Worm (Caenorhabditis elegans) whole organism, midembryonic: ENCODE measurements around the gene cdr-2.

ENCODE experiments used
- T22C8.4 ChIP-seq: fragments of 200-800 bp; sonication (Bioruptor generic); IDR thresholded peaks from 2 replicates; pipeline ENCODE4 v1.3.6; 2022; ENCODE audit warnings: missing genetic modification characterization, missing compliant biosample characterization
- cog-1 ChIP-seq: sonication (generic microtip); optimal IDR thresholded peaks from 2 replicates; lab custom pipeline; 2016; ENCODE audit warnings: missing genetic modification characterization, missing compliant biosample characterization
- flt-1 ChIP-seq: fragments of 200-800 bp; sonication (Bioruptor generic); IDR thresholded peaks from 2 replicates; pipeline ENCODE4 v1.3.6; 2022; ENCODE audit warnings: missing genetic modification characterization, missing compliant biosample characterization
- klf-2 ChIP-seq: fragments of 200-800 bp; sonication (Bioruptor generic); conservative IDR thresholded peaks from 2 replicates; pipeline ENCODE4 v1.3.6; 2022; ENCODE audit warnings: missing genetic modification reagents, missing genetic modification characterization, missing compliant biosample characterization
- med-1 ChIP-seq: sonication (generic microtip); optimal IDR thresholded peaks from 2 replicates; lab custom pipeline; 2017; ENCODE audit warnings: missing genetic modification characterization, mild to moderate bottlenecking, missing compliant biosample characterization, antibody characterized with exemption, missing genetic modification reagents; ENCODE audit not compliant: insufficient read depth
- ref-1 ChIP-seq: fragments of 200-800 bp; sonication (Bioruptor generic); conservative IDR thresholded peaks from 2 replicates; pipeline ENCODE4 v1.3.6; 2022; ENCODE audit warnings: missing genetic modification reagents, missing genetic modification characterization, missing compliant biosample characterization
- tab-1 ChIP-seq: fragments of 200-800 bp; sonication (Bioruptor generic); IDR thresholded peaks from 2 replicates; pipeline ENCODE4 v1.3.6; 2022; ENCODE audit warnings: missing genetic modification characterization, missing compliant biosample characterization
- ztf-23 ChIP-seq: fragments of 200-800 bp; sonication (Bioruptor generic); IDR thresholded peaks from 2 replicates; pipeline ENCODE4 v1.3.6; 2022; ENCODE audit warnings: missing genetic modification reagents, missing genetic modification characterization, missing compliant biosample characterization
- ztf-29 ChIP-seq: fragments of 200-800 bp; sonication (Bioruptor generic); IDR thresholded peaks from 2 replicates; pipeline ENCODE4 v1.3.6; 2022; ENCODE audit warnings: missing genetic modification reagents, missing genetic modification characterization, missing compliant biosample characterization

The cdr-2 gene

ce11 chrV:12433717-12434116 lies 18.2 kb upstream of the cdr-2 start, which contains the start of gene srh-25:
Gene srh-25, minus strand, starts transcription at chrV:12433817.
- TF ChIP-seq tab-1 (GFP tag; lab: Robert Waterston, UW) = no peak
- TF ChIP-seq klf-2 (GFP tag; lab: Robert Waterston, UW) = no peak
- TF ChIP-seq flt-1 (GFP tag; lab: Robert Waterston, UW) = no peak
- no peak for TF ChIP-seq T22C8.4

ce11 chrV:12433105-12433504 lies 17.6 kb upstream of the cdr-2 start:
- TF ChIP-seq cog-1 (tag; lab: Kevin White, UChicago) = no peak
- no peak for TF ChIP-seq ztf-23 (GFP tag; lab: Robert Waterston, UW)
- TF ChIP-seq T22C8.4 = no peak
- TF ChIP-seq ref-1 = no peak
- no peak for TF ChIP-seq med-1
- TF ChIP-seq ztf-29 = no peak
- TF ChIP-seq flt-1 (GFP tag; lab: Robert Waterston, UW) = no peak
- no peak for TF ChIP-seq tab-1 (GFP tag; lab: Robert Waterston, UW)
- no peak for TF ChIP-seq klf-2 (GFP tag; lab: Robert Waterston, UW)

- TF ChIP-seq med-1 (no peak), flt-1 (GFP tag; lab: Robert Waterston, UW) (no peak), ztf-23 (GFP tag; lab: Robert Waterston, UW) (no peak), klf-2 (GFP tag; lab: Robert Waterston, UW) (no peak), ztf-29 (no peak)
Measured at ce11 chrV:12432111-12432510, 16.6 kb upstream of the cdr-2 start, which contains the start of gene C54D10.13. Gene C54D10.13, minus strand, starts transcription at chrV:12432289.

- TF ChIP-seq ref-1 (no peak), tab-1 (GFP tag; lab: Robert Waterston, UW) (no peak), flt-1 (GFP tag; lab: Robert Waterston, UW) (no peak), ztf-29 (no peak), T22C8.4 (no peak), klf-2 (GFP tag; lab: Robert Waterston, UW) (no peak), ztf-23 (GFP tag; lab: Robert Waterston, UW) (no peak), cog-1 (tag; lab: Kevin White, UChicago) (no peak), med-1 (no peak)
Measured at ce11 chrV:12429039-12429438, 13.5 kb upstream of the cdr-2 start, which contains the start of gene C54D10.5. Gene C54D10.5, plus strand, starts transcription at chrV:12429339.

- TF ChIP-seq ztf-29 = no peak
- no peak for TF ChIP-seq klf-2 (GFP tag; lab: Robert Waterston, UW)
- no peak for TF ChIP-seq cog-1 (tag; lab: Kevin White, UChicago)
- no peak for TF ChIP-seq ztf-23 (GFP tag; lab: Robert Waterston, UW)
- no peak for TF ChIP-seq med-1
- TF ChIP-seq T22C8.4 = no peak
- no peak for TF ChIP-seq flt-1 (GFP tag; lab: Robert Waterston, UW)
Measured at ce11 chrV:12427826-12428225, 12.3 kb upstream of the cdr-2 start.

ce11 chrV:12421360-12421759 lies 5.9 kb upstream of the cdr-2 start:
- TF ChIP-seq tab-1 (GFP tag; lab: Robert Waterston, UW) = no peak
- no peak for TF ChIP-seq med-1
- TF ChIP-seq klf-2 (GFP tag; lab: Robert Waterston, UW) = no peak
- no peak for TF ChIP-seq ztf-23 (GFP tag; lab: Robert Waterston, UW)

ce11 chrV:12420843-12421242 lies 5.3 kb upstream of the cdr-2 start, which contains the start of gene C54D10.4:
Gene C54D10.4, minus strand, starts transcription at chrV:12420943.
- TF ChIP-seq ref-1 (no peak), flt-1 (GFP tag; lab: Robert Waterston, UW) (no peak), klf-2 (GFP tag; lab: Robert Waterston, UW) (no peak), tab-1 (GFP tag; lab: Robert Waterston, UW) (no peak), ztf-23 (GFP tag; lab: Robert Waterston, UW) (no peak)

ce11 chrV:12418292-12418691 lies 2.8 kb upstream of the cdr-2 start, which contains the start of gene C54D10.3:
Gene C54D10.3, plus strand, starts transcription at chrV:12418592.
- TF ChIP-seq cog-1 (tag; lab: Kevin White, UChicago) (no peak), ztf-29 (no peak), ref-1 (no peak), tab-1 (GFP tag; lab: Robert Waterston, UW) (no peak), med-1 (no peak), flt-1 (GFP tag; lab: Robert Waterston, UW) (no peak), ztf-23 (GFP tag; lab: Robert Waterston, UW) (no peak), T22C8.4 (no peak), klf-2 (GFP tag; lab: Robert Waterston, UW) (no peak)

ce11 chrV:12417277-12417676 lies 1.8 kb upstream of the cdr-2 start, which contains the start of gene cdr-3:
Gene cdr-3, minus strand, starts transcription at chrV:12417377.
- TF ChIP-seq ztf-29 = no peak
- no peak for TF ChIP-seq ref-1
- no peak for TF ChIP-seq flt-1 (GFP tag; lab: Robert Waterston, UW)
- TF ChIP-seq tab-1 (GFP tag; lab: Robert Waterston, UW) = no peak
- no peak for TF ChIP-seq ztf-23 (GFP tag; lab: Robert Waterston, UW)
- TF ChIP-seq T22C8.4 = no peak
- no peak for TF ChIP-seq cog-1 (tag; lab: Kevin White, UChicago)
- TF ChIP-seq klf-2 (GFP tag; lab: Robert Waterston, UW) = no peak
- no peak for TF ChIP-seq med-1

- no peak for TF ChIP-seq ref-1
- no peak for TF ChIP-seq klf-2 (GFP tag; lab: Robert Waterston, UW)
- no peak for TF ChIP-seq cog-1 (tag; lab: Kevin White, UChicago)
- TF ChIP-seq ztf-23 (GFP tag; lab: Robert Waterston, UW) = no peak
- no peak for TF ChIP-seq flt-1 (GFP tag; lab: Robert Waterston, UW)
- no peak for TF ChIP-seq tab-1 (GFP tag; lab: Robert Waterston, UW)
- TF ChIP-seq T22C8.4 = no peak
- TF ChIP-seq ztf-29 = no peak
- TF ChIP-seq med-1 = no peak
Measured at ce11 chrV:12414362-12414761, 1.1 kb downstream of the cdr-2 start.

- no peak for TF ChIP-seq klf-2 (GFP tag; lab: Robert Waterston, UW)
- TF ChIP-seq ref-1 = no peak
- TF ChIP-seq ztf-29 = no peak
- TF ChIP-seq tab-1 (GFP tag; lab: Robert Waterston, UW) = no peak
- no peak for TF ChIP-seq cog-1 (tag; lab: Kevin White, UChicago)
- no peak for TF ChIP-seq T22C8.4
- TF ChIP-seq ztf-23 (GFP tag; lab: Robert Waterston, UW) = no peak
- no peak for TF ChIP-seq flt-1 (GFP tag; lab: Robert Waterston, UW)
- no peak for TF ChIP-seq med-1
Measured at ce11 chrV:12413651-12414114, 1.8 kb downstream of the cdr-2 start, which contains the start of gene cdr-6. Gene cdr-6, minus strand, starts transcription at chrV:12413701.
